Worm (Caenorhabditis elegans) whole organism, L2 larva: ENCODE data around the gene ins-34.

ENCODE experiments used
- C34F6.9 ChIP-seq: fragments of 150-350 bp; optimal IDR thresholded peaks from 2 replicates; lab custom pipeline; 2014; ENCODE audit warnings: missing biosample characterization, missing genetic modification characterization
- ZK546.5 ChIP-seq: sonication (generic microtip); optimal IDR thresholded peaks from 2 replicates; lab custom pipeline; 2017; ENCODE audit warnings: missing biosample characterization, missing genetic modification characterization
- alr-1 ChIP-seq: fragments of 150-350 bp; optimal IDR thresholded peaks from 2 replicates; lab custom pipeline; 2014; ENCODE audit warnings: missing biosample characterization, missing genetic modification characterization
- ama-1 ChIP-seq: fragments of 150-350 bp; optimal IDR thresholded peaks from 2 replicates; lab custom pipeline; 2018; ENCODE audit warnings: inconsistent platforms
- blmp-1 ChIP-seq: sonication (generic microtip); optimal IDR thresholded peaks from 2 replicates; lab custom pipeline; 2017; ENCODE audit warnings: missing genetic modification characterization, mild to moderate bottlenecking, missing compliant biosample characterization, antibody characterized with exemption, moderate library complexity; ENCODE audit not compliant: insufficient read depth
- ceh-16 ChIP-seq: fragments of 150-350 bp; optimal IDR thresholded peaks from 2 replicates; lab custom pipeline; 2014; ENCODE audit warnings: missing biosample characterization, missing genetic modification characterization
- ceh-82 ChIP-seq: fragments of 150-350 bp; optimal IDR thresholded peaks from 2 replicates; lab custom pipeline; 2014; ENCODE audit warnings: missing biosample characterization, missing genetic modification characterization
- crh-2 ChIP-seq: sonication (generic microtip); optimal IDR thresholded peaks from 2 replicates; lab custom pipeline; 2017; ENCODE audit warnings: missing biosample characterization, missing genetic modification characterization
- dmd-4 ChIP-seq: sonication (generic microtip); optimal IDR thresholded peaks from 2 replicates; lab custom pipeline; 2017; ENCODE audit warnings: missing biosample characterization, missing genetic modification characterization
- egl-27 ChIP-seq: sonication (generic microtip); optimal IDR thresholded peaks from 3 replicates; lab custom pipeline; 2017; ENCODE audit warnings: missing biosample characterization, missing genetic modification reagents, missing genetic modification characterization
- elt-1 ChIP-seq: fragments of 150-350 bp; optimal IDR thresholded peaks from 2 replicates; lab custom pipeline; 2014; ENCODE audit warnings: missing biosample characterization, missing genetic modification characterization
- elt-3 ChIP-seq: sonication (generic microtip); optimal IDR thresholded peaks from 2 replicates; lab custom pipeline; 2017; ENCODE audit warnings: missing biosample characterization, missing genetic modification characterization
- fos-1 ChIP-seq: fragments of 150-350 bp; optimal IDR thresholded peaks from 2 replicates; lab custom pipeline; 2014; ENCODE audit warnings: missing biosample characterization, missing genetic modification characterization
- gmeb-1 ChIP-seq: fragments of 150-350 bp; optimal IDR thresholded peaks from 2 replicates; lab custom pipeline; 2014; ENCODE audit warnings: missing biosample characterization, missing genetic modification characterization
- lin-39 ChIP-seq: fragments of 150-350 bp; optimal IDR thresholded peaks from 2 replicates; lab custom pipeline; 2014; ENCODE audit warnings: missing biosample characterization, missing genetic modification reagents, missing genetic modification characterization
- lsy-2 ChIP-seq, 2 experiments: fragments of 150-350 bp in 1 of 2; sonication (generic microtip) in 1 of 2; optimal IDR thresholded peaks; 2 replicates each; lab custom pipeline; 2014 to 2017; ENCODE audit warnings: missing biosample characterization in 2 of 2, missing genetic modification characterization in 2 of 2
- mbf-1 ChIP-seq: sonication (generic microtip); optimal IDR thresholded peaks from 2 replicates; lab custom pipeline; 2017; ENCODE audit warnings: missing biosample characterization, missing genetic modification characterization
- mdl-1 ChIP-seq, 2 experiments: fragments of 150-350 bp in 1 of 2; sonication (generic microtip) in 1 of 2; optimal IDR thresholded peaks; 2 replicates each; lab custom pipeline; 2017; ENCODE audit warnings: missing biosample characterization in 2 of 2, missing genetic modification characterization in 2 of 2
- nhr-12 ChIP-seq: fragments of 150-350 bp; optimal IDR thresholded peaks from 2 replicates; lab custom pipeline; 2014; ENCODE audit warnings: missing biosample characterization, missing genetic modification characterization
- nhr-21 ChIP-seq: fragments of 150-350 bp; optimal IDR thresholded peaks from 2 replicates; lab custom pipeline; 2014; ENCODE audit warnings: missing biosample characterization, missing genetic modification characterization
- nhr-237 ChIP-seq: fragments of 150-350 bp; optimal IDR thresholded peaks from 2 replicates; lab custom pipeline; 2014; ENCODE audit warnings: missing biosample characterization, missing genetic modification characterization
- nhr-25 ChIP-seq: fragments of 150-350 bp; sonication (generic microtip); optimal IDR thresholded peaks from 3 replicates; lab custom pipeline; 2014; ENCODE audit warnings: missing biosample characterization, missing genetic modification characterization
- nhr-6 ChIP-seq: fragments of 150-350 bp; optimal IDR thresholded peaks from 2 replicates; lab custom pipeline; 2014; ENCODE audit warnings: missing biosample characterization, missing genetic modification characterization
- nhr-77 ChIP-seq: fragments of 150-350 bp; optimal IDR thresholded peaks from 2 replicates; lab custom pipeline; 2014; ENCODE audit warnings: missing biosample characterization, missing genetic modification characterization
- peb-1 ChIP-seq: fragments of 150-350 bp; optimal IDR thresholded peaks from 2 replicates; lab custom pipeline; 2014; ENCODE audit warnings: missing biosample characterization, missing genetic modification characterization
- sem-4 ChIP-seq: fragments of 150-350 bp; optimal IDR thresholded peaks from 2 replicates; lab custom pipeline; 2014; ENCODE audit warnings: missing biosample characterization, missing genetic modification reagents, missing genetic modification characterization
- skn-1 ChIP-seq: sonication (generic microtip); optimal IDR thresholded peaks from 2 replicates; lab custom pipeline; 2017; ENCODE audit warnings: missing biosample characterization, missing genetic modification characterization
- sma-3 ChIP-seq: sonication (generic microtip); optimal IDR thresholded peaks from 2 replicates; lab custom pipeline; 2016; ENCODE audit warnings: missing genetic modification reagents, missing genetic modification characterization, missing compliant biosample characterization
- sma-9 ChIP-seq, 2 experiments: fragments of 150-350 bp in 1 of 2; sonication (generic microtip) in 1 of 2; optimal IDR thresholded peaks; 2 replicates each; lab custom pipeline; 2014 to 2016; ENCODE audit warnings: missing genetic modification characterization in 2 of 2, mild to moderate bottlenecking in 1 of 2, missing biosample characterization in 1 of 2, missing compliant biosample characterization in 1 of 2, missing genetic modification reagents in 1 of 2, moderate library complexity in 1 of 2
- snpc-4 ChIP-seq: fragments of 150-350 bp; optimal IDR thresholded peaks from 2 replicates; lab custom pipeline; 2014; ENCODE audit warnings: missing biosample characterization, missing genetic modification characterization
- unc-39 ChIP-seq: fragments of 150-350 bp; optimal IDR thresholded peaks from 2 replicates; lab custom pipeline; 2014; ENCODE audit warnings: missing biosample characterization, missing genetic modification characterization
- unc-55 ChIP-seq: fragments of 150-350 bp; sonication (generic microtip); optimal IDR thresholded peaks from 3 replicates; lab custom pipeline; 2014; ENCODE audit warnings: missing biosample characterization, missing genetic modification reagents, missing genetic modification characterization
- unc-62 ChIP-seq: fragments of 150-350 bp; optimal IDR thresholded peaks from 2 replicates; lab custom pipeline; 2014; ENCODE audit warnings: missing biosample characterization, missing genetic modification reagents, missing genetic modification characterization
- zag-1 ChIP-seq: fragments of 150-350 bp; optimal IDR thresholded peaks from 2 replicates; lab custom pipeline; 2014; ENCODE audit warnings: missing biosample characterization, missing genetic modification characterization
- ztf-1 ChIP-seq: fragments of 200-800 bp; sonication (Bioruptor generic); conservative IDR thresholded peaks from 2 replicates; pipeline ENCODE4 v1.3.6; 2022; ENCODE audit warnings: missing genetic modification characterization, missing compliant biosample characterization
- ztf-4 ChIP-seq: fragments of 150-350 bp; optimal IDR thresholded peaks from 2 replicates; lab custom pipeline; 2014; ENCODE audit warnings: missing biosample characterization, missing genetic modification characterization

The ins-34 gene

ce11 chrIV:14071466-14071865 is 34.9 kb upstream of the ins-34 start, which contains the start of gene ccar-1:
ccar-1 (plus strand) TSS chrIV:14071548.
- no peak for TF ChIP-seq mdl-1 (tag; optimal IDR thresholded peaks at IDR 0.05; lab: Kevin White, UChicago)
- TF ChIP-seq alr-1 (tag; lab: Kevin White, UChicago): no peak

- TF ChIP-seq ztf-1: 0 out of 2 replicates have a peak, but pooled peaks have one; percentile 40
- TF ChIP-seq unc-55 (GFP tag; lab: Kevin White, UChicago): no peak
- peak in 1 of 2 experiments; percentile 16 for TF ChIP-seq lsy-2 (tag; optimal IDR thresholded peaks at IDR 0.05; lab: Kevin White, UChicago)
- no peak for TF ChIP-seq ama-1
- no peak for TF ChIP-seq nhr-12 (tag; lab: Kevin White, UChicago)
- TF ChIP-seq mbf-1 (tag; lab: Kevin White, UChicago): no peak
- TF ChIP-seq ceh-82 (tag; lab: Kevin White, UChicago): no peak
- TF ChIP-seq nhr-237 (tag; lab: Kevin White, UChicago): no peak
- no peak for TF ChIP-seq fos-1 (tag; lab: Kevin White, UChicago)
- no peak for TF ChIP-seq elt-1
- TF ChIP-seq nhr-21 (tag; lab: Kevin White, UChicago): no peak
- no peak for TF ChIP-seq peb-1 (tag; lab: Kevin White, UChicago)
- no peak for TF ChIP-seq lin-39 (tag; lab: Kevin White, UChicago)
- TF ChIP-seq elt-3 (tag; lab: Kevin White, UChicago): no peak
Observed at ce11 chrIV:14072011-14072649, 34.2 kb upstream of the ins-34 start.

ce11 chrIV:14074456-14074855 is 31.9 kb upstream of the ins-34 start:
- TF ChIP-seq sma-9 (GFP tag; optimal IDR thresholded peaks at IDR 0.05; lab: Kevin White, UChicago) (no peak), sma-9 (tag; optimal IDR thresholded peaks at IDR 0.05; lab: Kevin White, UChicago) (no peak), gmeb-1 (no peak), crh-2 (tag; lab: Kevin White, UChicago) (no peak), ztf-4 (tag; lab: Kevin White, UChicago) (no peak), nhr-25 (tag; lab: Kevin White, UChicago) (no peak), ceh-16 (tag; lab: Kevin White, UChicago) (no peak), elt-1 (no peak), C34F6.9 (tag; lab: Kevin White, UChicago) (no peak), ztf-1 (no peak), egl-27 (tag; lab: Kevin White, UChicago) (no peak), nhr-21 (tag; lab: Kevin White, UChicago) (no peak), ceh-82 (tag; lab: Kevin White, UChicago) (no peak), skn-1 (tag; lab: Kevin White, UChicago) (no peak), dmd-4 (tag; lab: Kevin White, UChicago) (no peak), nhr-77 (tag; lab: Kevin White, UChicago) (no peak), sem-4 (tag; lab: Kevin White, UChicago) (no peak), nhr-12 (tag; lab: Kevin White, UChicago) (no peak), ZK546.5 (tag; lab: Kevin White, UChicago) (no peak), zag-1 (tag; lab: Kevin White, UChicago) (no peak)
- TF ChIP-seq, all 48 proteins: peak for 0

- TF ChIP-seq nhr-77 (tag; lab: Kevin White, UChicago) (no peak), unc-39 (tag; lab: Kevin White, UChicago) (no peak), snpc-4 (no peak), nhr-237 (tag; lab: Kevin White, UChicago) (no peak), sma-3 (no peak), nhr-6 (tag; lab: Kevin White, UChicago) (no peak), unc-62 (GFP tag; lab: Kevin White, UChicago) (no peak), blmp-1 (tag; lab: Kevin White, UChicago) (no peak), ceh-16 (tag; lab: Kevin White, UChicago) (no peak), alr-1 (tag; lab: Kevin White, UChicago) (no peak), sem-4 (tag; lab: Kevin White, UChicago) (no peak)
Observed at ce11 chrIV:14077135-14077534, 29.2 kb upstream of the ins-34 start, which contains the start of gene cfp-1. cfp-1 (plus strand) TSS chrIV:14077435.
